Worm (Caenorhabditis elegans) whole organism, L1 larva: ENCODE data around the gene Y97E10AR.4.
A peak's percentile ranks its signal among the peaks of the same experiment; 100 is the strongest.

Source experiments
- C34B4.2 ChIP-seq: sonication (generic microtip); optimal IDR thresholded peaks from 2 replicates; lab custom pipeline; 2017; ENCODE audit warnings: mild to moderate bottlenecking, missing genetic modification characterization, missing compliant biosample characterization
- aha-1 ChIP-seq: fragments of 150-350 bp; optimal IDR thresholded peaks from 2 replicates; lab custom pipeline; 2014; ENCODE audit warnings: missing biosample characterization, missing genetic modification characterization
- aly-2 ChIP-seq: fragments of 150-350 bp; optimal IDR thresholded peaks from 2 replicates; lab custom pipeline; 2014; ENCODE audit warnings: missing biosample characterization, missing genetic modification characterization
- ama-1 ChIP-seq: fragments of 150-350 bp; optimal IDR thresholded peaks from 2 replicates; lab custom pipeline; 2014
- blmp-1 ChIP-seq: fragments of 150-350 bp; optimal IDR thresholded peaks from 2 replicates; lab custom pipeline; 2014; ENCODE audit warnings: missing biosample characterization, missing genetic modification characterization
- ceh-63 ChIP-seq: fragments of 200-800 bp; sonication (Bioruptor generic); optimal IDR thresholded peaks from 2 replicates; lab custom pipeline; 2018; ENCODE audit warnings: mild to moderate bottlenecking, missing genetic modification characterization, missing compliant biosample characterization
- ceh-8 ChIP-seq: fragments of 200-800 bp; sonication (Bioruptor generic); optimal IDR thresholded peaks from 2 replicates; lab custom pipeline; 2018; ENCODE audit warnings: mild to moderate bottlenecking, missing genetic modification characterization, moderate library complexity, missing compliant biosample characterization
- ceh-88 ChIP-seq: fragments of 200-800 bp; sonication (Bioruptor generic); IDR thresholded peaks from 2 replicates; pipeline ENCODE4 v1.3.6; 2022; ENCODE audit warnings: missing genetic modification characterization, missing compliant biosample characterization
- dsc-1 ChIP-seq: sonication (generic microtip); optimal IDR thresholded peaks from 2 replicates; lab custom pipeline; 2016; ENCODE audit warnings: mild to moderate bottlenecking, missing genetic modification characterization, missing compliant biosample characterization
- efl-1 ChIP-seq, 4 experiments: fragments of 150-350 bp; optimal IDR thresholded peaks in 3 of 4; peaks in 1 of 4; 1 replicate in 1 of 4; 2 replicates in 3 of 4; lab custom pipeline; 2014; ENCODE audit warnings: missing biosample characterization in 2 of 4, missing genetic modification characterization in 2 of 4, missing genetic modification reagents in 2 of 4
- elt-2 ChIP-seq: sonication (generic microtip); optimal IDR thresholded peaks from 2 replicates; lab custom pipeline; 2016; ENCODE audit warnings: missing genetic modification characterization, mild to moderate bottlenecking, inconsistent platforms, missing compliant biosample characterization, missing genetic modification reagents
- fkh-10 ChIP-seq: sonication (generic microtip); optimal IDR thresholded peaks from 2 replicates; lab custom pipeline; 2017; ENCODE audit warnings: missing biosample characterization, missing genetic modification reagents, missing genetic modification characterization
- fkh-4 ChIP-seq: sonication (generic microtip); optimal IDR thresholded peaks from 2 replicates; lab custom pipeline; 2016; ENCODE audit warnings: missing compliant biosample characterization, missing genetic modification characterization, borderline replicate concordance
- grh-1 ChIP-seq: fragments of 200-800 bp; sonication (Bioruptor generic); IDR thresholded peaks from 2 replicates; pipeline ENCODE4 v1.3.6; 2022; ENCODE audit warnings: missing genetic modification reagents, missing genetic modification characterization, missing compliant biosample characterization
- hpl-2 ChIP-seq: fragments of 150-350 bp; optimal IDR thresholded peaks from 2 replicates; lab custom pipeline; 2014; ENCODE audit warnings: missing biosample characterization, missing genetic modification reagents, missing genetic modification characterization
- isw-1 ChIP-seq: fragments of 200-800 bp; sonication (Bioruptor generic); IDR thresholded peaks from 2 replicates; pipeline ENCODE4 v1.3.6; 2022; ENCODE audit warnings: missing genetic modification characterization, missing compliant biosample characterization
- jun-1 ChIP-seq: fragments of 150-350 bp; optimal IDR thresholded peaks from 2 replicates; lab custom pipeline; 2014; ENCODE audit warnings: missing biosample characterization, missing genetic modification reagents, missing genetic modification characterization
- lin-13 ChIP-seq: fragments of 150-350 bp; optimal IDR thresholded peaks from 2 replicates; lab custom pipeline; 2014; ENCODE audit warnings: missing biosample characterization, missing genetic modification reagents, missing genetic modification characterization
- lin-15B ChIP-seq: fragments of 150-350 bp; sonication (generic microtip); optimal IDR thresholded peaks from 3 replicates; lab custom pipeline; 2014; ENCODE audit warnings: missing biosample characterization, missing genetic modification characterization
- lin-35 ChIP-seq, 2 experiments: fragments of 150-350 bp; optimal IDR thresholded peaks; 2 replicates each; lab custom pipeline; 2014; ENCODE audit warnings: missing biosample characterization in 2 of 2, missing genetic modification characterization in 2 of 2, missing genetic modification reagents in 2 of 2
- lsy-2 ChIP-seq, 2 experiments: fragments of 150-350 bp; optimal IDR thresholded peaks; 2 replicates each; lab custom pipeline; 2014; ENCODE audit warnings: missing biosample characterization in 2 of 2, missing genetic modification characterization in 2 of 2
- mdl-1 ChIP-seq, 2 experiments: fragments of 150-350 bp; optimal IDR thresholded peaks; 2 replicates each; lab custom pipeline; 2014 to 2017; ENCODE audit warnings: missing biosample characterization in 2 of 2, missing genetic modification characterization in 2 of 2, inconsistent platforms in 1 of 2
- mef-2 ChIP-seq: fragments of 150-350 bp; optimal IDR thresholded peaks from 2 replicates; lab custom pipeline; 2014; ENCODE audit warnings: missing biosample characterization, missing genetic modification characterization
- nhr-19 ChIP-seq: fragments of 200-800 bp; sonication (Bioruptor generic); conservative IDR thresholded peaks from 2 replicates; pipeline ENCODE4 v1.3.6; 2022; ENCODE audit warnings: missing genetic modification characterization, missing compliant biosample characterization
- nhr-20 ChIP-seq: sonication (generic microtip); optimal IDR thresholded peaks from 2 replicates; lab custom pipeline; 2016; ENCODE audit warnings: mild to moderate bottlenecking, missing genetic modification characterization, missing compliant biosample characterization
- nhr-237 ChIP-seq: fragments of 150-350 bp; optimal IDR thresholded peaks from 2 replicates; lab custom pipeline; 2014; ENCODE audit warnings: missing biosample characterization, missing genetic modification characterization
- nhr-28 ChIP-seq: fragments of 150-350 bp; optimal IDR thresholded peaks from 2 replicates; lab custom pipeline; 2014; ENCODE audit warnings: missing biosample characterization, missing genetic modification characterization
- nhr-47 ChIP-seq: sonication (generic microtip); optimal IDR thresholded peaks from 2 replicates; lab custom pipeline; 2016; ENCODE audit warnings: mild to moderate bottlenecking, missing genetic modification characterization, moderate library complexity, missing compliant biosample characterization
- nhr-76 ChIP-seq: sonication (generic microtip); optimal IDR thresholded peaks from 2 replicates; lab custom pipeline; 2017; ENCODE audit warnings: missing biosample characterization, missing genetic modification characterization
- nhr-85 ChIP-seq: sonication (generic microtip); peaks from one replicate; lab custom pipeline; 2016; ENCODE audit warnings: missing genetic modification characterization, inconsistent platforms, missing compliant biosample characterization
- nhr-90 ChIP-seq: sonication (generic microtip); optimal IDR thresholded peaks from 2 replicates; lab custom pipeline; 2016; ENCODE audit warnings: mild to moderate bottlenecking, missing genetic modification characterization, missing compliant biosample characterization; ENCODE audit not compliant: poor library complexity
- pax-3 ChIP-seq: fragments of 200-800 bp; sonication (Bioruptor generic); optimal IDR thresholded peaks from 2 replicates; lab custom pipeline; 2018; ENCODE audit warnings: mild to moderate bottlenecking, missing genetic modification characterization, moderate library complexity, missing compliant biosample characterization
- pqm-1 ChIP-seq: sonication (generic microtip); optimal IDR thresholded peaks from 3 replicates; lab custom pipeline; 2017; ENCODE audit warnings: missing biosample characterization, missing genetic modification characterization
- snpc-4 ChIP-seq: fragments of 150-350 bp; optimal IDR thresholded peaks from 2 replicates; lab custom pipeline; 2014; ENCODE audit warnings: missing biosample characterization, missing genetic modification characterization
- snu-23 ChIP-seq: sonication (generic microtip); optimal IDR thresholded peaks from 2 replicates; lab custom pipeline; 2016; ENCODE audit warnings: missing genetic modification characterization, missing compliant biosample characterization
- sptf-1 ChIP-seq: fragments of 150-350 bp; optimal IDR thresholded peaks from 2 replicates; lab custom pipeline; 2014; ENCODE audit warnings: missing biosample characterization, missing genetic modification characterization
- sup-37 ChIP-seq: fragments of 200-800 bp; sonication (Bioruptor generic); optimal IDR thresholded peaks from 2 replicates; lab custom pipeline; 2018; ENCODE audit warnings: mild to moderate bottlenecking, missing genetic modification characterization, missing compliant biosample characterization
- swsn-7 ChIP-seq: sonication (generic microtip); optimal IDR thresholded peaks from 2 replicates; lab custom pipeline; 2016; ENCODE audit warnings: missing genetic modification characterization, missing compliant biosample characterization
- tbx-2 ChIP-seq: sonication (generic microtip); optimal IDR thresholded peaks from 2 replicates; lab custom pipeline; 2016; ENCODE audit warnings: missing genetic modification characterization, missing compliant biosample characterization
- tlp-1 ChIP-seq: fragments of 150-350 bp; optimal IDR thresholded peaks from 2 replicates; lab custom pipeline; 2014; ENCODE audit warnings: missing biosample characterization, missing genetic modification characterization
- unc-130 ChIP-seq: fragments of 150-350 bp; optimal IDR thresholded peaks from 2 replicates; lab custom pipeline; 2017; ENCODE audit warnings: missing biosample characterization, missing genetic modification characterization, inconsistent platforms
- unc-62 ChIP-seq: fragments of 150-350 bp; optimal IDR thresholded peaks from 2 replicates; lab custom pipeline; 2014; ENCODE audit warnings: missing biosample characterization, missing genetic modification reagents, missing genetic modification characterization
- unc-98 ChIP-seq: fragments of 200-800 bp; sonication (Bioruptor generic); IDR thresholded peaks from 2 replicates; pipeline ENCODE4 v1.3.6; 2022; ENCODE audit warnings: missing genetic modification characterization, missing compliant biosample characterization
- vab-15 ChIP-seq: sonication (generic microtip); optimal IDR thresholded peaks from 2 replicates; lab custom pipeline; 2017; ENCODE audit warnings: missing genotype, mild to moderate bottlenecking, missing genetic modification characterization, missing compliant biosample characterization
- zip-4 ChIP-seq: fragments of 200-800 bp; sonication (Bioruptor generic); optimal IDR thresholded peaks from 2 replicates; lab custom pipeline; 2018; ENCODE audit warnings: mild to moderate bottlenecking, missing genetic modification characterization, moderate library complexity, missing compliant biosample characterization
- ztf-4 ChIP-seq: fragments of 150-350 bp; optimal IDR thresholded peaks from 2 replicates; lab custom pipeline; 2014; ENCODE audit warnings: missing biosample characterization, missing genetic modification characterization

Gene Y97E10AR.4

DNA sequence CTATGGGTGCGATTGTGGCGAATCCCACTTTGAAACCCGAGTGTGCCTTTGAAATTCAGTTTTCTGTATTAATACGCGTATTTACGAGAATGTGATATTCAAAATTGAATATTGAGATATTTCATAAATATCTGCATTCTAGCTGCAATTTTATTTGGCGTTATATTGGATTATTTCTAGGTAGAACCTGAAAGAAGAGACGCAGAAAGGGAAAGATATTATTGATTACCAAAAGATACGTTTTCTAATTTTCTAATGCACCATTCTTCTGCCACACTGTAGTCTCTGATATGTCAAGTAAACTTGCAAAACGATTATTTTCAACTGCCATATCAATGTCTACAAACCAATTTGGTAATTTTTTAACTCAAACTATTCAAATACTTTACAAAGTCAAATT lies 12.0 kb upstream of the Y97E10AR.4 start, which contains the start of gene ech-3:
Gene ech-3, plus strand, starts transcription at position 178 of the 400 bp plus-strand sequence.
- TF ChIP-seq isw-1 (GFP tag; lab: Robert Waterston, UW) (no peak), ceh-88 (GFP tag; lab: Robert Waterston, UW) (no peak), nhr-90 (tag; lab: Kevin White, UChicago) (no peak), jun-1 (tag; lab: Kevin White, UChicago) (no peak), fkh-10 (no peak), blmp-1 (peak; percentile 8), lin-35 (GFP tag; optimal IDR thresholded peaks at IDR 0.05; lab: Kevin White, UChicago) (peak in 1 of 2 experiments; percentile 30), unc-130 (tag; lab: Kevin White, UChicago) (no peak), vab-15 (tag; lab: Kevin White, UChicago) (no peak), ceh-8 (no peak), pqm-1 (tag; lab: Kevin White, UChicago) (no peak), nhr-85 (tag; lab: Kevin White, UChicago) (no peak), nhr-20 (tag; lab: Kevin White, UChicago) (peak; percentile 31), snpc-4 (tag; lab: Kevin White, UChicago) (no peak), sup-37 (GFP tag; lab: Kevin White, UChicago) (no peak), nhr-19 (no peak), ceh-63 (GFP tag; lab: Kevin White, UChicago) (no peak), nhr-237 (tag; lab: Kevin White, UChicago) (no peak), efl-1 (optimal IDR thresholded peaks at IDR 0.05; lab: Kevin White, UChicago) (peak in 1 of 2 experiments; percentile 5), efl-1 (GFP tag; optimal IDR thresholded peaks at IDR 0.05 in 1 of 2; lab: Kevin White, UChicago) (peak in 1 of 2 experiments; percentile 84), nhr-76 (no peak)

ce11 chrV:8019783-8020182 lies 9.8 kb upstream of the Y97E10AR.4 start:
- no peak for TF ChIP-seq lsy-2 (tag; optimal IDR thresholded peaks at IDR 0.05; lab: Kevin White, UChicago)
- peak; percentile 17 for TF ChIP-seq elt-2
- TF ChIP-seq aly-2, result no peak
- peak; percentile 1 for TF ChIP-seq pqm-1 (tag; lab: Kevin White, UChicago)
- TF ChIP-seq, all 84 proteins: peak for 2

ce11 chrV:8018919-8019318 lies 8.9 kb upstream of the Y97E10AR.4 start:
- TF ChIP-seq elt-2, result peak; percentile 18
- no peak for TF ChIP-seq sptf-1 (tag; lab: Kevin White, UChicago)
- TF ChIP-seq hpl-2 (GFP tag; lab: Kevin White, UChicago), result no peak
- no peak for TF ChIP-seq vab-15 (tag; lab: Kevin White, UChicago)
- TF ChIP-seq isw-1 (GFP tag; lab: Robert Waterston, UW), result no peak

DNA sequence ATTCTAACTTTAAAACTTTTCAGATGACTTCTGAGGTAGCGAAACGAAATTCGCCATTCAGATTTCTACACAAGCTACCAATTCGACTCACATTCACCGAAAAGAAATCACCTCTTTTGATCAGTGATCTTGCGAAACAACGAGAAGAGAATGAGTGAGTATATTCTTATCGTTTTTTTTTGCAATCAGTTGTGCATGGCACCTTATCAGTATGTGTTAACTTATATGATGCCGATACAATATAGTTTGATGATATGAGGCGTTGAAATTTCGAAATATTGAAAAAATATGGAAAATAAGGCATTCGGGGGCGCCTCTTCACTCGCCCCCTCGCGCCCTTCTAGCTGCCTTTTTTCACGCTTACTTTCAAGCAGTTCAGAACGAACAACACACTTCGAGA lies 7.9 kb upstream of the Y97E10AR.4 start:
- TF ChIP-seq pqm-1 (tag; lab: Kevin White, UChicago) (peak; percentile 67), nhr-28 (no peak), tlp-1 (peak; percentile 58), mdl-1 (tag; optimal IDR thresholded peaks at IDR 0.05; lab: Kevin White, UChicago) (no peak), lin-13 (GFP tag; lab: Kevin White, UChicago) (no peak), fkh-10 (no peak), aha-1 (tag; lab: Kevin White, UChicago) (no peak), unc-62 (no peak), grh-1 (GFP tag; lab: Robert Waterston, UW) (no peak), C34B4.2 (tag; lab: Kevin White, UChicago) (no peak), unc-98 (GFP tag; lab: Robert Waterston, UW) (no peak), lin-15B (no peak), pax-3 (tag; lab: Kevin White, UChicago) (no peak), nhr-47 (tag; lab: Kevin White, UChicago) (no peak), elt-2 (peak; percentile 75), ama-1 (lab: Kevin White, UChicago) (no peak), snu-23 (GFP tag; lab: Kevin White, UChicago) (no peak), ceh-63 (GFP tag; lab: Kevin White, UChicago) (no peak), sup-37 (GFP tag; lab: Kevin White, UChicago) (no peak), swsn-7 (tag; lab: Kevin White, UChicago) (no peak), ceh-8 (no peak), ztf-4 (tag; lab: Kevin White, UChicago) (no peak), dsc-1 (tag; lab: Kevin White, UChicago) (no peak), lin-35 (GFP tag; optimal IDR thresholded peaks at IDR 0.05; lab: Kevin White, UChicago) (peak in 1 of 2 experiments; percentile 23), efl-1 (optimal IDR thresholded peaks at IDR 0.05; lab: Kevin White, UChicago) (no peak), efl-1 (GFP tag; optimal IDR thresholded peaks at IDR 0.05 in 1 of 2; lab: Kevin White, UChicago) (no peak), mef-2 (no peak), jun-1 (tag; lab: Kevin White, UChicago) (peak; percentile 14), tbx-2 (tag; lab: Kevin White, UChicago) (no peak), zip-4 (GFP tag; lab: Kevin White, UChicago) (no peak), fkh-4 (tag; lab: Kevin White, UChicago) (no peak), nhr-237 (tag; lab: Kevin White, UChicago) (no peak), nhr-85 (tag; lab: Kevin White, UChicago) (no peak)
